Worm (Caenorhabditis elegans): ENCODE data around the gene T13H10.2.

- TF ChIP-seq nhr-12 (tag; optimal IDR thresholded peaks at IDR 0.05): no peak
- no peak for TF ChIP-seq unc-62 (GFP tag; optimal IDR thresholded peaks at IDR 0.05)
- TF ChIP-seq jun-1 (tag; optimal IDR thresholded peaks at IDR 0.05): no peak
- TF ChIP-seq R02D3.7 (tag; optimal IDR thresholded peaks at IDR 0.05): no peak
- no peak for TF ChIP-seq snpc-4 (tag; optimal IDR thresholded peaks at IDR 0.05)
- TF ChIP-seq lsy-12 (tag; optimal IDR thresholded peaks at IDR 0.05): no peak
- no peak for TF ChIP-seq lin-15B (tag; optimal IDR thresholded peaks at IDR 0.05)
- TF ChIP-seq ztf-4 (tag; optimal IDR thresholded peaks at IDR 0.05): no peak
- TF ChIP-seq fos-1 (tag; optimal IDR thresholded peaks at IDR 0.05): no peak
Observed at ce11 chrIV:9953333-9953732, 10.7 kb upstream of the T13H10.2 start, which contains the start of gene gon-1.
